Worm (Caenorhabditis elegans) whole organism, L1 larva: ENCODE data around the gene dagl-2.

Experiments used
- alr-1 ChIP-seq: fragments of 200-800 bp; sonication (Bioruptor generic); optimal IDR thresholded peaks from 2 replicates; lab custom pipeline; 2018; ENCODE audit warnings: borderline replicate concordance, mild to moderate bottlenecking, missing genetic modification characterization, missing compliant biosample characterization
- ceh-82 ChIP-seq, 3 experiments: fragments of 150-350 bp in 1 of 3; sonication (generic microtip) in 2 of 3; optimal IDR thresholded peaks; 2 replicates each; lab custom pipeline; 2014 to 2017; ENCODE audit warnings: missing biosample characterization in 3 of 3, missing genetic modification characterization in 3 of 3
- elt-3 ChIP-seq, 6 experiments: fragments of 150-350 bp in 1 of 6; sonication (generic microtip); optimal IDR thresholded peaks; 2 replicates each; lab custom pipeline; 2017 to 2018; ENCODE audit warnings: missing biosample characterization in 6 of 6, missing genetic modification characterization in 6 of 6, inconsistent platforms in 1 of 6
- fkh-10 ChIP-seq: sonication (generic microtip); optimal IDR thresholded peaks from 2 replicates; lab custom pipeline; 2017; ENCODE audit warnings: missing biosample characterization, missing genetic modification reagents, missing genetic modification characterization
- nhr-77 ChIP-seq: fragments of 150-350 bp; optimal IDR thresholded peaks from 2 replicates; lab custom pipeline; 2014; ENCODE audit warnings: missing biosample characterization, missing genetic modification characterization
- nhr-84 ChIP-seq: sonication (generic microtip); optimal IDR thresholded peaks from 2 replicates; lab custom pipeline; 2017; ENCODE audit warnings: missing biosample characterization, missing genetic modification characterization
- vab-15 ChIP-seq: sonication (generic microtip); optimal IDR thresholded peaks from 2 replicates; lab custom pipeline; 2017; ENCODE audit warnings: missing genotype, mild to moderate bottlenecking, missing genetic modification characterization, missing compliant biosample characterization

DNA sequence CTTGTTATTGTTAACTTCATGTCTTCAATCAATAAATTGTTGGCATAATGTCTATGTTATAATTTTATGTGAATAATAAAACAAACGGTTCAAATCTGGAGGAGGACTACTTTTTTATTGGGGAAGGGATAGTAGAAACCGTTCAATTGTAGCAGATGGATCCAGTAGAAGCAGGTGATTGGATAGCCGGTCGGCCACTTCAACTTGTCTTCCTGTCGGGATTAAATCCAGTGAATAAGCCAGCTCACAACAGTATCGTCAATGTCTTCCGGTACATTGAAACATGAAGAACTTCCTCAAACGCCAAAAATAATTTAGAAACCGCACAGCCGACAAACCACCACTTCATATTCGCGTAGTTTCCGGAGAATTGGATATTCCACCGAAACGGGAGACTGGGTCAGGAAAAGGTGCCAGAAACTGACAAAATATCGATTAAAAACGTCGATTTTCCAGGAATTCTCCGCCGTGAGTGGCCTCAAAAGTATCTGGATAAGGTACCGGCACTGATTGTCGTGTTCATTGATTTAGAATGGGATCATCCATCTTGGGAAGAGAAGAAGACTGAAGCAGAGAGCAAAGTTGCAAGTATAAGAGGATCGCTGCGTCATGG lies 12.0 kb upstream of the dagl-2 start, which contains the start of gene trpp-11:
- TF ChIP-seq ceh-82 (tag; optimal IDR thresholded peaks at IDR 0.05; lab: Kevin White, UChicago) (no peak), vab-15 (tag; lab: Kevin White, UChicago) (no peak), elt-3 (tag; optimal IDR thresholded peaks at IDR 0.05; lab: Kevin White, UChicago) (no peak), alr-1 (tag; lab: Kevin White, UChicago) (no peak), fkh-10 (GFP tag; lab: Kevin White, UChicago) (no peak), nhr-77 (tag; lab: Kevin White, UChicago) (no peak), nhr-84 (no peak)
